Fruit fly (Drosophila melanogaster) whole organism, prepupa: ENCODE data around the gene CG9175.
A peak's percentile ranks its signal among the peaks of the same experiment; 100 is the strongest.

Experiments used
- Blimp-1 ChIP-seq: fragments of 200-800 bp; sonication (Bioruptor generic); optimal IDR thresholded peaks from 3 replicates; lab custom pipeline; 2017; ENCODE audit warnings: missing biosample characterization, missing genetic modification characterization, mild to moderate bottlenecking, moderate library complexity, missing genetic modification reagents
- CG10631 ChIP-seq: fragments of 200-800 bp; sonication (Bioruptor generic); optimal IDR thresholded peaks from 2 replicates; lab custom pipeline; 2016; ENCODE audit warnings: missing biosample characterization, missing genetic modification characterization
- CG10669 ChIP-seq: fragments of 200-800 bp; sonication (Bioruptor generic); optimal IDR thresholded peaks from 3 replicates; lab custom pipeline; 2018; ENCODE audit warnings: missing biosample characterization, mild to moderate bottlenecking, missing genetic modification characterization, moderate library complexity
- CG11762 ChIP-seq: fragments of 200-800 bp; sonication (Bioruptor generic); optimal IDR thresholded peaks from 3 replicates; lab custom pipeline; 2016; ENCODE audit warnings: missing biosample characterization, missing genetic modification characterization; ENCODE audit not compliant: insufficient read depth
- CG11902 ChIP-seq: fragments of 200-800 bp; sonication (Bioruptor generic); optimal IDR thresholded peaks from 3 replicates; lab custom pipeline; 2016; ENCODE audit warnings: missing biosample characterization, missing genetic modification characterization
- CG15336 ChIP-seq: fragments of 200-800 bp; sonication (Bioruptor generic); IDR thresholded peaks from 2 replicates; pipeline ENCODE4 v1.3.6; 2022; ENCODE audit warnings: missing biosample characterization, missing genetic modification characterization
- CG16779 ChIP-seq: fragments of 200-800 bp; sonication (Bioruptor generic); optimal IDR thresholded peaks from 3 replicates; lab custom pipeline; 2017; ENCODE audit warnings: missing biosample characterization, mild to moderate bottlenecking, missing genetic modification characterization
- CG31627 ChIP-seq: fragments of 200-800 bp; sonication (Bioruptor generic); optimal IDR thresholded peaks from 3 replicates; lab custom pipeline; 2016; ENCODE audit warnings: missing biosample characterization, missing genetic modification characterization
- CG32006 ChIP-seq: fragments of 200-800 bp; sonication (Bioruptor generic); optimal IDR thresholded peaks from 3 replicates; lab custom pipeline; 2017; ENCODE audit warnings: missing biosample characterization, mild to moderate bottlenecking, missing genetic modification characterization
- CG34406 ChIP-seq: fragments of 200-800 bp; sonication (Bioruptor generic); optimal IDR thresholded peaks from 3 replicates; lab custom pipeline; 2016; ENCODE audit warnings: missing biosample characterization, missing genetic modification characterization
- CG4318 ChIP-seq: fragments of 200-800 bp; sonication (Bioruptor generic); optimal IDR thresholded peaks from 3 replicates; lab custom pipeline; 2017; ENCODE audit warnings: missing biosample characterization, mild to moderate bottlenecking, missing genetic modification characterization
- CG6163 ChIP-seq: fragments of 200-800 bp; sonication (Bioruptor generic); IDR thresholded peaks from 3 replicates; pipeline ENCODE4 v1.3.6; 2022; ENCODE audit warnings: missing biosample characterization, missing genetic modification characterization
- CG6276 ChIP-seq: fragments of 200-800 bp; sonication (Bioruptor generic); optimal IDR thresholded peaks from 2 replicates; lab custom pipeline; 2017; ENCODE audit warnings: missing biosample characterization, mild to moderate bottlenecking, missing genetic modification characterization
- CG6792 ChIP-seq: fragments of 200-800 bp; sonication (Bioruptor generic); optimal IDR thresholded peaks from 3 replicates; lab custom pipeline; 2016; ENCODE audit warnings: missing biosample characterization, missing genetic modification characterization
- CG6808 ChIP-seq: fragments of 200-800 bp; sonication (Bioruptor generic); optimal IDR thresholded peaks from 3 replicates; lab custom pipeline; 2017; ENCODE audit warnings: missing biosample characterization, missing genetic modification characterization, mild to moderate bottlenecking, moderate library complexity, missing genetic modification reagents
- CG6854 ChIP-seq: fragments of 200-800 bp; sonication (Bioruptor generic); optimal IDR thresholded peaks from 2 replicates; lab custom pipeline; 2017; ENCODE audit warnings: missing biosample characterization, mild to moderate bottlenecking, missing genetic modification characterization
- CG8632 ChIP-seq: fragments of 200-800 bp; sonication (Bioruptor generic); optimal IDR thresholded peaks from 3 replicates; lab custom pipeline; 2016; ENCODE audit warnings: missing biosample characterization, missing genetic modification characterization
- CG9139 ChIP-seq: fragments of 200-800 bp; sonication (Bioruptor generic); optimal IDR thresholded peaks from 3 replicates; lab custom pipeline; 2017; ENCODE audit warnings: missing biosample characterization, mild to moderate bottlenecking, missing genetic modification characterization
- Eip78C ChIP-seq: fragments of 200-800 bp; sonication (Bioruptor generic); peaks from one replicate; lab custom pipeline; 2016; ENCODE audit warnings: missing biosample characterization, missing genetic modification characterization
- Eip93F ChIP-seq: fragments of 200-800 bp; sonication (Bioruptor generic); optimal IDR thresholded peaks from 2 replicates; lab custom pipeline; 2016; ENCODE audit warnings: missing biosample characterization, mild to moderate bottlenecking, missing genetic modification characterization
- Ets21C ChIP-seq: fragments of 200-800 bp; sonication (Bioruptor generic); optimal IDR thresholded peaks from 3 replicates; lab custom pipeline; 2016; ENCODE audit warnings: missing biosample characterization, missing genetic modification characterization
- Ets96B ChIP-seq: fragments of 200-800 bp; optimal IDR thresholded peaks from 2 replicates; lab custom pipeline; 2019; ENCODE audit warnings: missing biosample characterization, mild to moderate bottlenecking, missing genetic modification characterization, moderate library complexity
- Gug ChIP-seq: fragments of 200-800 bp; sonication (Bioruptor generic); IDR thresholded peaks from 2 replicates; pipeline ENCODE4 v1.3.6; 2022; ENCODE audit warnings: missing biosample characterization, missing genetic modification characterization
- Hr38 ChIP-seq: sonication (Bioruptor generic); optimal IDR thresholded peaks from 2 replicates; lab custom pipeline; 2016; ENCODE audit warnings: missing biosample characterization, missing genetic modification characterization
- Hr39 ChIP-seq: fragments of 200-800 bp; sonication (Bioruptor generic); optimal IDR thresholded peaks from 2 replicates; lab custom pipeline; 2016; ENCODE audit warnings: missing biosample characterization, missing genetic modification characterization
- Met ChIP-seq: fragments of 200-800 bp; sonication (Bioruptor generic); optimal IDR thresholded peaks from 3 replicates; lab custom pipeline; 2016; ENCODE audit warnings: missing biosample characterization, missing genetic modification characterization
- OdsH ChIP-seq: fragments of 200-800 bp; sonication (Bioruptor generic); optimal IDR thresholded peaks from 3 replicates; lab custom pipeline; 2016; ENCODE audit warnings: missing biosample characterization, missing genetic modification characterization
- Sox102F ChIP-seq: fragments of 200-800 bp; sonication (Bioruptor generic); optimal IDR thresholded peaks from 2 replicates; lab custom pipeline; 2016; ENCODE audit warnings: missing biosample characterization, mild to moderate bottlenecking, missing genetic modification characterization
- Sox14 ChIP-seq: fragments of 200-800 bp; sonication (Bioruptor generic); optimal IDR thresholded peaks from 3 replicates; lab custom pipeline; 2016; ENCODE audit warnings: missing biosample characterization, missing genetic modification characterization
- achi ChIP-seq: fragments of 200-800 bp; sonication (Bioruptor generic); optimal IDR thresholded peaks from 3 replicates; lab custom pipeline; 2016; ENCODE audit warnings: missing biosample characterization, missing genetic modification characterization
- cyc ChIP-seq: fragments of 200-800 bp; sonication (Bioruptor generic); optimal IDR thresholded peaks from 3 replicates; lab custom pipeline; 2016; ENCODE audit warnings: missing biosample characterization, missing genetic modification characterization
- dsx ChIP-seq: fragments of 200-800 bp; optimal IDR thresholded peaks from 3 replicates; lab custom pipeline; 2019; ENCODE audit warnings: missing biosample characterization, mild to moderate bottlenecking, missing genetic modification characterization, moderate library complexity; ENCODE audit not compliant: poor library complexity, severe bottlenecking
- eg ChIP-seq: fragments of 200-800 bp; sonication (Bioruptor generic); IDR thresholded peaks from 3 replicates; pipeline ENCODE4 v1.3.6; 2022; ENCODE audit warnings: missing biosample characterization, missing genetic modification characterization
- esn ChIP-seq: fragments of 200-800 bp; sonication (Bioruptor generic); optimal IDR thresholded peaks from 2 replicates; lab custom pipeline; 2016; ENCODE audit warnings: missing biosample characterization, mild to moderate bottlenecking, missing genetic modification characterization, moderate library complexity
- fkh ChIP-seq: fragments of 200-800 bp; sonication (Bioruptor generic); optimal IDR thresholded peaks from 3 replicates; lab custom pipeline; 2017; ENCODE audit warnings: missing biosample characterization, mild to moderate bottlenecking, missing genetic modification characterization, moderate library complexity
- net ChIP-seq: fragments of 200-800 bp; sonication (Bioruptor generic); optimal IDR thresholded peaks from 3 replicates; lab custom pipeline; 2016; ENCODE audit warnings: missing biosample characterization, missing genetic modification characterization
- pdm3 ChIP-seq: fragments of 200-800 bp; sonication (Bioruptor generic); optimal IDR thresholded peaks from 3 replicates; lab custom pipeline; 2016; ENCODE audit warnings: missing biosample characterization, missing genetic modification characterization
- spab ChIP-seq: fragments of 200-800 bp; sonication (Bioruptor generic); optimal IDR thresholded peaks from 2 replicates; lab custom pipeline; 2017; ENCODE audit warnings: missing biosample characterization, mild to moderate bottlenecking, missing genetic modification characterization, missing genetic modification reagents
- ss ChIP-seq, 2 experiments: fragments of 200-800 bp; sonication (Bioruptor generic); optimal IDR thresholded peaks; 2 replicates in 1 of 2; 3 replicates in 1 of 2; lab custom pipeline; 2017 to 2018; ENCODE audit warnings: mild to moderate bottlenecking in 2 of 2, missing biosample characterization in 2 of 2, missing genetic modification characterization in 2 of 2, moderate library complexity in 1 of 2
- svp ChIP-seq: fragments of 200-800 bp; sonication (Bioruptor generic); peaks from one replicate; lab custom pipeline; 2016; ENCODE audit warnings: missing biosample characterization, missing genetic modification characterization
- topi ChIP-seq: fragments of 200-800 bp; sonication (Bioruptor generic); optimal IDR thresholded peaks from 3 replicates; lab custom pipeline; 2016; ENCODE audit warnings: missing biosample characterization, missing genetic modification characterization
- vri ChIP-seq: fragments of 200-800 bp; sonication (Bioruptor generic); optimal IDR thresholded peaks from 3 replicates; lab custom pipeline; 2016; ENCODE audit warnings: missing biosample characterization, mild to moderate bottlenecking, missing genetic modification characterization

The CG9175 gene

DNA sequence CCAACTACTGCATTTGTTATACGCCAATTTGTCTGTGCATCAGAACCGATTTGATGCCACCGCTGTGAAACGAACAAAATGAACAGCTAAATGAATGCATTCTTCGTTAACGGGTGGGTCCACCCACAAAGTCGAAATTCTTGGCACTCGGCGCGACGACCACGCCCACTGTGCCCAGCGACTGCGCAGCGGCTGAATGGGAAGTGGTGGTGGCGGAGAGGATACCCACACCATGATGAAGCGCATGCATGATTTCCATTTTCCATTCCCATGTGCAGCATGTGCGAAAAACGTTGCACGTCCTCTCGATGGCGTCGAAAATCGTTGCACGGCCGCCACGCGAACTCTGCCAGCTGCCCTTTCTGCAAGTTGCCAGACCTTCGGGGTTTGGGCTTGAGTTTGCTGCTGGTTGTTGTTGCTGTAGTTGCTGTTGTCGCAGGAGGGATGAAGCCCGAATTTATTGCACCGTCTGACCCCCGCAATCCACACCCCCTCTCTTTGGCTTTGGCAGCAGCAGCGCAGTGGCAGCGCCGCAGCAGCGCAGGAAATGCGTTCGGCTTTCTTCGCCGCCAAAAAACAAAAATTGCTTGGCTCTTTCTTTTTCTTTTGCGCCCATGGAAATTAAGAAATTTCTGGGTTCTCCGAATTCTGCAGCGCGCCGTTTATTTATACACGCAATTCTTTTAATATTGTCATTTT lies 17.5 kb downstream of the CG9175 start:
- TF ChIP-seq ss (GFP tag; optimal IDR thresholded peaks at IDR 0.05; lab: Kevin White, UChicago) (peak; percentile 54 to 73), CG9139 (GFP tag; lab: Kevin White, UChicago) (no peak), Blimp-1 (GFP tag; lab: Kevin White, UChicago) (peak; percentile 42), OdsH (no peak), Eip78C (GFP tag; lab: Kevin White, UChicago) (peak; percentile 93), CG6163 (GFP tag; lab: Robert Waterston, UW) (peak; percentile 29; the same call in 1 of the 3 replicates), Hr39 (GFP tag; lab: Kevin White, UChicago) (peak; percentile 4), CG6854 (GFP tag; lab: Kevin White, UChicago) (peak; percentile 72), Hr38 (GFP tag; lab: Kevin White, UChicago) (no peak), Sox14 (GFP tag; lab: Kevin White, UChicago) (no peak), CG10631 (GFP tag; lab: Kevin White, UChicago) (no peak), esn (GFP tag; lab: Kevin White, UChicago) (no peak), Met (GFP tag; lab: Kevin White, UChicago) (peak; percentile 100), CG16779 (no peak), eg (GFP tag; lab: Robert Waterston, UW) (no peak), Eip93F (GFP tag; lab: Kevin White, UChicago) (peak; percentile 73), Ets21C (GFP tag; lab: Kevin White, UChicago) (no peak), dsx (GFP tag; lab: Kevin White, UChicago) (no peak), svp (GFP tag; lab: Kevin White, UChicago) (peak; percentile 93), CG6276 (GFP tag; lab: Kevin White, UChicago) (no peak), CG11762 (GFP tag; lab: Kevin White, UChicago) (no peak)

DNA sequence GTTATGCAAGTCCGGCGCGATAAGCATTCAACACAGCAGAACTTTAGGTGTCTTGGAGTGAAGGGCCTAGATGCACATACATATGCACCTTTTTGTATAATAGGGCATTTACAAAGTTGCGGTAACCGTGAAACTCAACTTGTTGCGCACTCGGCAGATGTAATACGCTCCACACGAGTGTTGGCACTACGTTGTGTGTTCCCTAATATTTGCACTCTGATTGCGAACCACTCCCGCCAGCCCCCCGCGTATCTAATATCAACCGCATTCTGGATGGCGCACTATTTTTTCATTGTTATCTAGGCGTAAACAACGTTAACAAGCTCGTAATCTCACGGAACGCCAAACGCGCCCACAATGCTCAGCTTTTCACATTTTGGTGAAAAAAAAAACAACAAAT lies 18.4 kb downstream of the CG9175 start:
- TF ChIP-seq CG16779 (peak; percentile 39), spab (GFP tag; lab: Kevin White, UChicago) (no peak), fkh (GFP tag; lab: Kevin White, UChicago) (peak; percentile 91), Hr38 (GFP tag; lab: Kevin White, UChicago) (no peak), achi (GFP tag; lab: Kevin White, UChicago) (no peak), CG6163 (GFP tag; lab: Robert Waterston, UW) (peak; percentile 28; the same call in 1 of the 3 replicates), net (GFP tag; lab: Kevin White, UChicago) (no peak), Ets96B (tag; lab: Kevin White, UChicago) (no peak), pdm3 (GFP tag; lab: Kevin White, UChicago) (no peak)

DNA sequence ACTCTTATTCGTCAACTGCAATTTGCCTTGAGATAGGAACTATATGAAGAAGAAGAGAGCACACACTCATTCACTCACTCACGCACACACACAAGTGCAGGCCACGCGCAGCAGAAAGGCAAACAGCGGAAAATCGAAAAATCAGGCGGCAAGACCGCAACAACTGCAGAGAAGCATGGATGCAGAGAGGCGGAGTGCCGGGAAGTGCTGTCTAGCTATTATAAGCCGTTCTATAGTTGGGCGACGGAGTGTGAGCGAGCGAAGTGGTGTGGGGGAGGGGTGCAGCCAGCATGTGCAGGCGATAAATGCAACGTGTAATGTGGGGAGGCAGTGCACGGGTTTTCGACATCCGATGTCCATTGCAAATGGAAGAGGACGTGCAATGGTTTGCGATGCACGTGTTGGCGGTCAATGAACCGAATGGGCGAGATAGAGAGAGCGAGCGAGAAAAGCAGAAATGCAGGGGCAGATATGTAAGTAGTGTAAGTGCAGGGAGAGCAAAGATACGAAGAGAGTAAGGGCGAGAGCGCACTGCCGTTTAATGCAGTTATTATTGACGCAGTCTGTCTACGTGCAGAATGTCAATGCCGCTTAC lies 19.9 kb downstream of the CG9175 start:
- peak; percentile 71 for TF ChIP-seq fkh (GFP tag; lab: Kevin White, UChicago)
- TF ChIP-seq Eip78C (GFP tag; lab: Kevin White, UChicago): peak; percentile 88
- TF ChIP-seq CG10669: no peak
- TF ChIP-seq CG8632 (GFP tag; lab: Kevin White, UChicago): no peak
- TF ChIP-seq Blimp-1 (GFP tag; lab: Kevin White, UChicago): no peak
- no peak for TF ChIP-seq CG11762 (GFP tag; lab: Kevin White, UChicago)
- TF ChIP-seq CG32006: no peak
- TF ChIP-seq Ets96B (tag; lab: Kevin White, UChicago): no peak
- TF ChIP-seq dsx (GFP tag; lab: Kevin White, UChicago): peak; percentile 30
- TF ChIP-seq Hr38 (GFP tag; lab: Kevin White, UChicago): no peak
- no peak for TF ChIP-seq Hr39 (GFP tag; lab: Kevin White, UChicago)
- no peak for TF ChIP-seq CG11902 (GFP tag; lab: Kevin White, UChicago)
- TF ChIP-seq CG15336 (GFP tag; lab: Robert Waterston, UW): peak; percentile 38; the same call in 1 of the 2 replicates
- TF ChIP-seq spab (GFP tag; lab: Kevin White, UChicago): no peak
- peak; percentile 42 for TF ChIP-seq Gug (GFP tag; lab: Robert Waterston, UW)
- no peak for TF ChIP-seq CG4318
- no peak for TF ChIP-seq CG31627 (GFP tag; lab: Kevin White, UChicago)
- no peak for TF ChIP-seq CG34406 (GFP tag; lab: Kevin White, UChicago)
- peak; percentile 63 for TF ChIP-seq CG16779
- no peak for TF ChIP-seq pdm3 (GFP tag; lab: Kevin White, UChicago)
- TF ChIP-seq svp (GFP tag; lab: Kevin White, UChicago): peak; percentile 85
- peak; percentile 100 for TF ChIP-seq Met (GFP tag; lab: Kevin White, UChicago)
- no peak for TF ChIP-seq CG6792 (GFP tag; lab: Kevin White, UChicago)
- no peak for TF ChIP-seq CG6808 (GFP tag; lab: Kevin White, UChicago)
- TF ChIP-seq CG6163 (GFP tag; lab: Robert Waterston, UW): peak; percentile 73
- TF ChIP-seq Sox14 (GFP tag; lab: Kevin White, UChicago): peak; percentile 1
- peak; percentile 8 for TF ChIP-seq topi (GFP tag; lab: Kevin White, UChicago)
- no peak for TF ChIP-seq cyc (GFP tag; lab: Kevin White, UChicago)
- peak; percentile 63 to 72 for TF ChIP-seq ss (GFP tag; optimal IDR thresholded peaks at IDR 0.05; lab: Kevin White, UChicago)
- TF ChIP-seq Sox102F (GFP tag; lab: Kevin White, UChicago): no peak
- peak; percentile 29 for TF ChIP-seq vri (GFP tag; lab: Kevin White, UChicago)
